Worm (Caenorhabditis elegans): ENCODE data around the gene pos-1.

Gene pos-1

DNA sequence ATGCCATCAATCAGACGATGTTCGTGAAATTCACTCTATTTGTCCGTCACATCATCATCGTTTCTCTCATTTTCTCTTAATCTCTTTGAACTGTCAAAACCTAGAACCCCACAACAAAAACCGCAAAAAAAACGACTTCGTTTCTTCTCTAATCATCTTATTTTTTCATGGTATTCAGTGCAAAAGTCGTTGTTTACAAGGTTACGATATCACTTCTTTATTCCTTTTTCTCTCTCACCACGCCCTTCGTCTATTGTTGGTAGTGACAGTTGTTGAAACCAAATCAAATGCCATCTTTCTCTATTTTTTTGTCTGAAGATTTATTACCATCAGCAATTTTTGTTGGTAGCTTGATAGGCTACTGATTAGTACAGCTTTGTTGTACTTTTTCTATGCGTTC is 35.4 kb downstream of the pos-1 start (continued):
- TF ChIP-seq nhr-237 (tag; optimal IDR thresholded peaks at IDR 0.05) (no peak), elt-3 (tag; optimal IDR thresholded peaks at IDR 0.05) (peak in 1 of 6 experiments; percentile 77), pax-3 (tag; optimal IDR thresholded peaks at IDR 0.05) (no peak), nhr-85 (tag) (peak; percentile 86), C04F5.9 (tag; optimal IDR thresholded peaks at IDR 0.05) (no peak), efl-1 (optimal IDR thresholded peaks at IDR 0.05) (no peak), efl-1 (GFP tag; optimal IDR thresholded peaks at IDR 0.05 in 1 of 2) (peak in 1 of 2 experiments; percentile 83), pag-3 (tag; optimal IDR thresholded peaks at IDR 0.05; ENCODE audit: borderline replicate concordance, insufficient read depth) (no peak), xbp-1 (tag; optimal IDR thresholded peaks at IDR 0.05) (no peak), ama-1 (optimal IDR thresholded peaks at IDR 0.05) (no peak), nhr-47 (tag; optimal IDR thresholded peaks at IDR 0.05) (no peak), lsy-2 (tag; optimal IDR thresholded peaks at IDR 0.05) (peak in 1 of 2 experiments; percentile 19), nhr-20 (tag; optimal IDR thresholded peaks at IDR 0.05) (peak; percentile 6), unc-30 (tag; optimal IDR thresholded peaks at IDR 0.05) (no peak), hlh-4 (tag; optimal IDR thresholded peaks at IDR 0.05) (no peak)

DNA sequence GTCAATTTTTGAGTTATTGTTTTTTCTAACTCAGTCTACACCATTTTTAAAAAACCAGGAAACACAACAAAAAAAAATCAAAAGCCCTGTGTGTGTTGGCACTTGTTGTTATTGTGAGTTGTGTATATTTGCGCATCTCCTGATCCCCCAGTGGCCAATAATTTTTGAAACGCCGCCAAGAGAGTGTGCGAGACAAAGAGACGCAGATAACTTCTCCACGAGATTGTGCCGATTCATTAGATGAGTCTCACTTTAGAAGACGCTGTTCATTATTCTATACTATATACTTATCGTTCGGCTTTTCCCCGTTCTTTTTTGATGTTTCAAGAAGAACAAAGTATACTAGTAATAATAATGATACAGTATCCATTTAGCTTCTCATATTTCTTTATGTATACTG is 36.8 kb downstream of the pos-1 start:
- peak; percentile 46 for TF ChIP-seq lin-14 (GFP tag; optimal IDR thresholded peaks at IDR 0.05)
- no peak for TF ChIP-seq unc-130 (tag; optimal IDR thresholded peaks at IDR 0.05)
- no peak for TF ChIP-seq tlp-1 (tag; optimal IDR thresholded peaks at IDR 0.05)

DNA sequence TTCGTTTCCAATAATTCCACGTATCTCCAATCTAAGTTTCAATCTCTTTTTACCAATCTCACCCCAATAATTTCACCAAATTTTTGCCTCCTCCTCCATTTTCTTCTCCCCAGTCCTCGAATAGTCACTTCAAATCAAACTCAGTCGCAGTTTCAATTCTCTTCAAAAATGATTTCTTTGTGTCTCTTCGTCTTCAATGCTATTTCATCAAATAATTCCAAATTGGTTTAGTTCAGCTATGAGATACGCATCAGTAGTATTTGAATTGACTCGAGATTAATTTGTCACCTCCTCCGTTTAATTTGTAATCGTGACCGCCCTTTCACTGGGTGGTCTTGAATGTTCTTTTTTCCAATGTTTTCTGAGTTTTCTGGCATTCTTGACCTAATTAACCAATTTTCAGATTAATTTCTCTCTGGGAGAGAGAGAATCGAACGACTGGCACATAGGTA is 41.1 kb downstream of the pos-1 start, which contains the start of gene T23B12.11:
TSS of gene T23B12.11 (plus strand) at position 402 of the 452 bp plus-strand sequence.
- peak; percentile 18 for TF ChIP-seq mep-1 (tag; optimal IDR thresholded peaks at IDR 0.05)
- TF ChIP-seq blmp-1 (tag; optimal IDR thresholded peaks at IDR 0.05): peak; percentile 20
- no peak for TF ChIP-seq nhr-77 (tag; optimal IDR thresholded peaks at IDR 0.05)
- TF ChIP-seq lin-14 (GFP tag; optimal IDR thresholded peaks at IDR 0.05): peak; percentile 72
- peak; percentile 93 for TF ChIP-seq nhr-85 (tag)
- TF ChIP-seq C34B4.2 (tag; optimal IDR thresholded peaks at IDR 0.05): no peak
- peak; percentile 40 for TF ChIP-seq snu-23 (GFP tag; optimal IDR thresholded peaks at IDR 0.05)
- no peak for TF ChIP-seq lin-13 (GFP tag; optimal IDR thresholded peaks at IDR 0.05)
- peak; percentile 10 for TF ChIP-seq tbx-2 (tag; optimal IDR thresholded peaks at IDR 0.05)
- TF ChIP-seq irx-1 (tag; optimal IDR thresholded peaks at IDR 0.05): peak; percentile 21
- peak; percentile 43 for TF ChIP-seq nhr-20 (tag; optimal IDR thresholded peaks at IDR 0.05)

DNA sequence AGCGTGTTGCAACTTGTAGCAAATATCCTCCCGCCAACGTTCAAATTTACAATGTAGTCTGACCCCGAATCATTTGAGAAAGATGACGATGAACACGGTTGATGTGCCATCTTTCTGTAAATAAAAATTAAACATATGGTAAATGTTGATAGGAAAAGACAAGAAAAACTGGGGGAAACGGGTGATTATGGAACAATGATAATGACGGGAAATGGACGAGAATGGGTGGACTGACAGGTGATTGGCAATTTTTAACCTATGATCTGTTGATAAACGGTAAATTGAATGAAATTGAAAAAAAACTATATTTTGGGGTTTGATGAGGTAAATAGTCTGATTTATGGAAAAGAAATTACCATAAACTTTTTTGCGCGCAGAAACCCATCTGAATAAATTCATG is 46.4 kb downstream of the pos-1 start, which contains the start of gene T23B12.6:
TSS of gene T23B12.6 (minus strand) at position 114 of the 400 bp plus-strand sequence.
- TF ChIP-seq vab-15 (tag; optimal IDR thresholded peaks at IDR 0.05) (no peak), elt-2 (tag; optimal IDR thresholded peaks at IDR 0.05) (peak; percentile 25), sox-4 (tag; optimal IDR thresholded peaks at IDR 0.05) (no peak)

DNA sequence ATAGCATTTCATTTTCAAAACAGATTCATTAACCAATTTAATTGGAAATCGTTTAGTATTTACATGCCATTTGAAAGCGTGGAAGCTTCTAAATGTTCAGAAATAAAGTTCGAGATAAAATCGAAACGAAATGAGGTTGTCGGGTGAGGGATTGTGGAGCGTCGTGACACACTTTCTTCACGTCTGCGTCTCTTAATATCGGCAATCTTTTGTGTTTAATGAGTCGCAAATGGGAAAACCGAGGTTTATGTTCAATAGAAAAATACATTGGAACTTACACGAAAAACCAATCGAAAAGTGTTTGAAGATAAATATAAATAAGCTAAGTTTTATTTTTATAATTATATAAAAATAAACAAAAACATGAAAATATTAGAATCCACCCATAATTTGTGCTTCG is 46.9 kb downstream of the pos-1 start:
- TF ChIP-seq nhr-85 (tag) (peak; percentile 53), ceh-82 (tag; optimal IDR thresholded peaks at IDR 0.05) (peak in 1 of 3 experiments; percentile 9), lsy-2 (tag; optimal IDR thresholded peaks at IDR 0.05) (peak in 1 of 2 experiments; percentile 29), blmp-1 (tag; optimal IDR thresholded peaks at IDR 0.05) (peak; percentile 82), ces-1 (GFP tag; optimal IDR thresholded peaks at IDR 0.05) (no peak), mep-1 (tag; optimal IDR thresholded peaks at IDR 0.05) (peak; percentile 29), xbp-1 (tag; optimal IDR thresholded peaks at IDR 0.05) (no peak), lin-14 (GFP tag; optimal IDR thresholded peaks at IDR 0.05) (peak; percentile 53), nhr-19 (GFP tag; conservative IDR thresholded peaks at IDR 0.05) (no peak), fkh-10 (GFP tag; optimal IDR thresholded peaks at IDR 0.05) (no peak)

DNA sequence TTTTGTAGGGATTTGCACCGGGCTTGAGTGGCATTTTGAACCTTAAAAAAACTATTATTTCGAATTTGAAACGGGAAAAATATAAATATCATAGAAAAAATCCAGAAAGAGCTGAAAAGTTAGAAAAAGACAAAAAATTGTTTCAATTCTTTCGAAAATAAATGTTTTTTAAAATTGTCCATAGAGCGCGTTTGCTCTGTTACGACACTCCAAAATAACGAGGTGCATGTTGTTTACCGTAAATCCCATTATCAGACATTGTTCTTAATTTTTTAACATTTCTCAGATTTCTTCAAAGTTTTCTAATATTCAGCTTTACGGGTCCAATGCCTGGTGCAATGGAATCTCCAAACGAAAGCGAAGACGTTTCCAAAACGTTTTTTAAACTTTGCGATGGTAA is 48.2 kb downstream of the pos-1 start, which contains the start of the genes dnj-22 and natc-1:
TSS of gene dnj-22 (minus strand) at position 47 of the 400 bp plus-strand sequence.
TSS of gene natc-1 (plus strand) at position 286 of the 400 bp plus-strand sequence.
- TF ChIP-seq unc-130 (tag; optimal IDR thresholded peaks at IDR 0.05): peak; percentile 80
- TF ChIP-seq snpc-4 (tag; optimal IDR thresholded peaks at IDR 0.05): peak; percentile 85
- peak; percentile 93 for TF ChIP-seq mep-1 (tag; optimal IDR thresholded peaks at IDR 0.05)
- peak; percentile 84 for TF ChIP-seq aly-2 (tag; optimal IDR thresholded peaks at IDR 0.05)
- TF ChIP-seq egl-13 (tag; optimal IDR thresholded peaks at IDR 0.05): peak; percentile 59
- TF ChIP-seq fkh-10 (GFP tag; optimal IDR thresholded peaks at IDR 0.05): peak; percentile 54
- peak; percentile 46 for TF ChIP-seq nhr-11 (tag; optimal IDR thresholded peaks at IDR 0.05)
- peak; percentile 73 to 83 (median 79) for TF ChIP-seq dpl-1 (GFP tag; optimal IDR thresholded peaks at IDR 0.05)
- peak; percentile 72 for TF ChIP-seq nhr-77 (tag; optimal IDR thresholded peaks at IDR 0.05)
- TF ChIP-seq ceh-90 (tag; optimal IDR thresholded peaks at IDR 0.05): no peak
- peak; percentile 79 for TF ChIP-seq nhr-85 (tag)
- TF ChIP-seq C16A3.4 (tag; optimal IDR thresholded peaks at IDR 0.05): peak; percentile 96
- no peak for TF ChIP-seq C34B4.2 (tag; optimal IDR thresholded peaks at IDR 0.05)
- TF ChIP-seq jun-1 (tag; optimal IDR thresholded peaks at IDR 0.05): peak; percentile 56
- TF ChIP-seq grh-1 (GFP tag; IDR thresholded peaks at IDR 0.05): 0 out of 2 replicates have a peak, but pooled peaks have one; percentile 17
- TF ChIP-seq fos-1 (tag; optimal IDR thresholded peaks at IDR 0.05): peak; percentile 77
- peak; percentile 58; the same call in 1 of the 2 replicates for TF ChIP-seq ceh-88 (GFP tag; IDR thresholded peaks at IDR 0.05)
